Worm (Caenorhabditis elegans): ENCODE results near the gene T20B12.3.

- no peak for TF ChIP-seq flt-1 (GFP tag; IDR thresholded peaks at IDR 0.05)
- no peak for TF ChIP-seq ets-7 (tag; optimal IDR thresholded peaks at IDR 0.05)
- TF ChIP-seq aly-1 (tag; optimal IDR thresholded peaks at IDR 0.05), result no peak
- no peak for TF ChIP-seq tbx-37 (GFP tag; conservative IDR thresholded peaks at IDR 0.05)
- TF ChIP-seq hmbx-1 (tag; optimal IDR thresholded peaks at IDR 0.05), result no peak
- TF ChIP-seq sea-1 (GFP tag; conservative IDR thresholded peaks at IDR 0.05), result no peak
- no peak for TF ChIP-seq ama-1 (optimal IDR thresholded peaks at IDR 0.05)
- no peak for TF ChIP-seq ceh-13 (GFP tag; optimal IDR thresholded peaks at IDR 0.05)
These were observed 43.9 kb upstream of the T20B12.3 start for ce11 chrIII:7338009-7338408.
